Worm (Caenorhabditis elegans) whole organism, L4/young adult: ENCODE data around the gene stg-2.

Experiments used
- W03F9.2 ChIP-seq: fragments of 150-350 bp; optimal IDR thresholded peaks from 2 replicates; lab custom pipeline; 2014; ENCODE audit warnings: missing biosample characterization, missing genetic modification characterization
- dao-5 ChIP-seq: sonication (generic microtip); optimal IDR thresholded peaks from 2 replicates; lab custom pipeline; 2016; ENCODE audit warnings: missing genotype, missing genetic modification characterization, moderate library complexity, missing compliant biosample characterization
- him-1 ChIP-seq: sonication (generic microtip); optimal IDR thresholded peaks from 2 replicates; lab custom pipeline; 2016; ENCODE audit warnings: missing genotype, missing genetic modification reagents, missing genetic modification characterization, missing compliant biosample characterization

stg-2 gene

ce11 chrX:8601235-8601634 is 42.5 kb downstream of the stg-2 start, which contains the start of gene F18E9.1:
TSS of gene F18E9.1 (plus strand) at chrX:8601535.
- TF ChIP-seq W03F9.2: no peak
- no peak for TF ChIP-seq dao-5 (tag; lab: Kevin White, UChicago)
- no peak for TF ChIP-seq him-1 (tag; lab: Kevin White, UChicago)

DNA sequence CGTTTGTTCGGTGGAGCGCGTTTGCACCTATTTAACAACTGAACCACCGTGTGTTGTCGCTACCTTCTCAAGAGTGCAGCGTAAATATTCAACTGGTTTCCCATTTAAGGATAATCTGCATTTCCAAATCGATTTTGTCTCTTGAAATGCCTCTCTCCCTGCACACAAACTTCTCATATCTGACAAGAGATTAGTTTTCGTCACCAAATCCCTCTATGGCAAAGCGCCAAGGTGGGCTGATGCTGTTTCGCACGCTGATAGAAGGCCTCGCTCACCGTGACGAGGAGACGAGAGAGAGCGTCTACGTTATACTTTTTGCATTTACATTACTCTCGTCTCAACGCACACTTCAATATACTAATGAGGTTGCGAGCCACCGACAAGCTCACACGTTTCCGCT is 44.0 kb downstream of the stg-2 start:
- TF ChIP-seq W03F9.2: no peak
- TF ChIP-seq him-1 (tag; lab: Kevin White, UChicago): no peak
- no peak for TF ChIP-seq dao-5 (tag; lab: Kevin White, UChicago)

ce11 chrX:8598491-8598890 is 45.2 kb downstream of the stg-2 start:
- TF ChIP-seq dao-5 (tag; lab: Kevin White, UChicago) (no peak), him-1 (tag; lab: Kevin White, UChicago) (no peak), W03F9.2 (no peak)

DNA sequence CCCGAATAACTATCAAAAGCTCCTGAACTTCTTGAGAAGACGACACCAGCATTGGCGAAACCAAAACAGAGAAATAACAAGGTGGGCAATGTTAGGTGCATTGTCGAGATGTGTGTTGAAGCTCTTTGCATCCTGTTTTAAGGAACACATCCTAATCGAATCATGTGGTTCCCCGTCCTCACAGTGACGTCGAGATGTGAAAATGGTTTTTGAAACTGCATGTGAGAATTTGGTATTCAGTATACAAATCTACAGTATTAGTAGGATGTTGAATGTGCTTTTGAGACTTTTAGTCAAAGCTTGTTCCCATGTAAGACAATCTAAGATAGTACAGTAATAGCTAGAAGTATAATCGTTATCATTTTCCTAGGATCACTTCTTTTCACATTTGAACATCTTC is 46.1 kb downstream of the stg-2 start, which contains the start of gene F18E9.7:
TSS of gene F18E9.7 (minus strand) at position 101 of the 400 bp plus-strand sequence.
- TF ChIP-seq him-1 (tag; lab: Kevin White, UChicago) (no peak), W03F9.2 (no peak)

ce11 chrX:8592881-8593280 is 50.8 kb downstream of the stg-2 start, which contains the start of gene nlp-7:
TSS of gene nlp-7 (plus strand) at chrX:8593181.
- TF ChIP-seq him-1 (tag; lab: Kevin White, UChicago) (no peak), W03F9.2 (no peak), dao-5 (tag; lab: Kevin White, UChicago) (no peak)
